Worm (Caenorhabditis elegans) whole organism, mixed stage, embryonic: ENCODE measurements around the gene pha-4.
A peak's percentile ranks its signal among the peaks of the same experiment; 100 is the strongest.

ENCODE experiments used
- M03D4.4 ChIP-seq: sonication (generic microtip); optimal IDR thresholded peaks from 2 replicates; lab custom pipeline; 2017; ENCODE audit warnings: mild to moderate bottlenecking, missing genetic modification characterization, missing compliant biosample characterization
- bed-3 ChIP-seq: fragments of 200-800 bp; sonication (Bioruptor generic); optimal IDR thresholded peaks from 3 replicates; lab custom pipeline; 2018; ENCODE audit warnings: mild to moderate bottlenecking, missing genetic modification characterization, moderate library complexity, missing compliant biosample characterization
- blmp-1 ChIP-seq: fragments of 150-350 bp; optimal IDR thresholded peaks from 2 replicates; lab custom pipeline; 2014; ENCODE audit warnings: missing biosample characterization, missing genetic modification characterization
- ceh-39 ChIP-seq: fragments of 150-350 bp; optimal IDR thresholded peaks from 2 replicates; lab custom pipeline; 2014; ENCODE audit warnings: missing biosample characterization, missing genetic modification characterization
- ceh-43 ChIP-seq: fragments of 200-800 bp; sonication (Bioruptor generic); optimal IDR thresholded peaks from 2 replicates; lab custom pipeline; 2018; ENCODE audit warnings: mild to moderate bottlenecking, missing genetic modification characterization, moderate library complexity, missing compliant biosample characterization
- ceh-83 ChIP-seq: fragments of 200-800 bp; sonication (Bioruptor generic); optimal IDR thresholded peaks from 2 replicates; lab custom pipeline; 2018; ENCODE audit warnings: mild to moderate bottlenecking, missing genetic modification characterization, missing compliant biosample characterization
- ces-1 ChIP-seq: fragments of 150-350 bp; optimal IDR thresholded peaks from 2 replicates; lab custom pipeline; 2014; ENCODE audit warnings: missing biosample characterization, missing genetic modification reagents, missing genetic modification characterization
- cnd-1 ChIP-seq: fragments of 200-800 bp; sonication (Bioruptor generic); optimal IDR thresholded peaks from 2 replicates; lab custom pipeline; 2018; ENCODE audit warnings: mild to moderate bottlenecking, missing genetic modification characterization, missing compliant biosample characterization
- drap-1 ChIP-seq: fragments of 200-800 bp; sonication (Bioruptor generic); optimal IDR thresholded peaks from 3 replicates; lab custom pipeline; 2018; ENCODE audit warnings: mild to moderate bottlenecking, missing genetic modification characterization, missing compliant biosample characterization
- elt-1 ChIP-seq: sonication (generic microtip); optimal IDR thresholded peaks from 2 replicates; lab custom pipeline; 2017; ENCODE audit warnings: missing genetic modification characterization, mild to moderate bottlenecking, missing compliant biosample characterization, antibody characterized with exemption, moderate library complexity, borderline replicate concordance; ENCODE audit not compliant: insufficient read depth
- elt-3 ChIP-seq: fragments of 150-350 bp; optimal IDR thresholded peaks from 2 replicates; lab custom pipeline; 2014; ENCODE audit warnings: missing biosample characterization, missing genetic modification characterization
- flh-1 ChIP-seq: fragments of 200-800 bp; sonication (Bioruptor generic); optimal IDR thresholded peaks from 2 replicates; lab custom pipeline; 2018; ENCODE audit warnings: mild to moderate bottlenecking, missing genetic modification characterization, moderate library complexity, missing compliant biosample characterization
- ham-2 ChIP-seq: fragments of 200-800 bp; sonication (Bioruptor generic); optimal IDR thresholded peaks from 2 replicates; lab custom pipeline; 2018; ENCODE audit warnings: mild to moderate bottlenecking, missing genetic modification characterization, missing compliant biosample characterization
- hlh-1 ChIP-seq: fragments of 150-350 bp; optimal IDR thresholded peaks from 2 replicates; lab custom pipeline; 2014; ENCODE audit warnings: missing biosample characterization, missing genetic modification reagents, missing genetic modification characterization
- lin-13 ChIP-seq: fragments of 150-350 bp; optimal IDR thresholded peaks from 2 replicates; lab custom pipeline; 2014; ENCODE audit warnings: missing biosample characterization, missing genetic modification characterization
- lin-32 ChIP-seq: fragments of 200-800 bp; sonication (Bioruptor generic); optimal IDR thresholded peaks from 2 replicates; lab custom pipeline; 2018; ENCODE audit warnings: mild to moderate bottlenecking, missing genetic modification characterization, missing compliant biosample characterization
- lsy-2 ChIP-seq: fragments of 150-350 bp; optimal IDR thresholded peaks from 2 replicates; lab custom pipeline; 2014; ENCODE audit warnings: missing biosample characterization, missing genetic modification characterization
- mab-5 ChIP-seq: fragments of 150-350 bp; optimal IDR thresholded peaks from 2 replicates; lab custom pipeline; 2014; ENCODE audit warnings: missing biosample characterization, missing genetic modification characterization
- mep-1 ChIP-seq: fragments of 150-350 bp; optimal IDR thresholded peaks from 2 replicates; lab custom pipeline; 2017; ENCODE audit warnings: missing biosample characterization, missing genetic modification reagents, missing genetic modification characterization, inconsistent platforms
- mls-2 ChIP-seq: sonication (generic microtip); optimal IDR thresholded peaks from 2 replicates; lab custom pipeline; 2016; ENCODE audit warnings: mild to moderate bottlenecking, missing genetic modification characterization, moderate library complexity, missing compliant biosample characterization
- nhr-12 ChIP-seq: fragments of 150-350 bp; optimal IDR thresholded peaks from 2 replicates; lab custom pipeline; 2014; ENCODE audit warnings: missing biosample characterization, missing genetic modification characterization
- nhr-2 ChIP-seq: fragments of 150-350 bp; optimal IDR thresholded peaks from 2 replicates; lab custom pipeline; 2014; ENCODE audit warnings: missing biosample characterization, missing genetic modification characterization
- nhr-237 ChIP-seq: fragments of 150-350 bp; optimal IDR thresholded peaks from 2 replicates; lab custom pipeline; 2014; ENCODE audit warnings: missing biosample characterization, missing genetic modification characterization
- nhr-28 ChIP-seq: fragments of 150-350 bp; optimal IDR thresholded peaks from 2 replicates; lab custom pipeline; 2014; ENCODE audit warnings: missing biosample characterization, missing genetic modification characterization
- pha-4 ChIP-seq: fragments of 150-350 bp; optimal IDR thresholded peaks from 2 replicates; lab custom pipeline; 2018; ENCODE audit warnings: missing biosample characterization, missing genetic modification reagents, missing genetic modification characterization
- sem-2 ChIP-seq: fragments of 200-800 bp; sonication (Bioruptor generic); optimal IDR thresholded peaks from 2 replicates; lab custom pipeline; 2018; ENCODE audit warnings: mild to moderate bottlenecking, missing genetic modification characterization, missing compliant biosample characterization
- snpc-4 ChIP-seq: fragments of 150-350 bp; optimal IDR thresholded peaks from 2 replicates; lab custom pipeline; 2014; ENCODE audit warnings: missing biosample characterization, missing genetic modification characterization
- sptf-1 ChIP-seq: sonication (generic microtip); optimal IDR thresholded peaks from 2 replicates; lab custom pipeline; 2017; ENCODE audit warnings: mild to moderate bottlenecking, missing genetic modification characterization, moderate library complexity, missing compliant biosample characterization
- tbx-8 ChIP-seq: fragments of 200-800 bp; sonication (Bioruptor generic); optimal IDR thresholded peaks from 2 replicates; lab custom pipeline; 2018; ENCODE audit warnings: mild to moderate bottlenecking, missing genetic modification characterization, moderate library complexity, missing compliant biosample characterization
- unc-120 ChIP-seq: sonication (generic microtip); optimal IDR thresholded peaks from 2 replicates; lab custom pipeline; 2017; ENCODE audit warnings: missing genetic modification characterization, missing compliant biosample characterization; ENCODE audit not compliant: poor library complexity, severe bottlenecking
- unc-39 ChIP-seq: fragments of 150-350 bp; optimal IDR thresholded peaks from 2 replicates; lab custom pipeline; 2014; ENCODE audit warnings: missing biosample characterization, missing genetic modification characterization
- unc-62 ChIP-seq: fragments of 150-350 bp; optimal IDR thresholded peaks from 2 replicates; lab custom pipeline; 2014; ENCODE audit warnings: missing biosample characterization, missing genetic modification reagents, missing genetic modification characterization
- zip-8 ChIP-seq: fragments of 150-350 bp; optimal IDR thresholded peaks from 2 replicates; lab custom pipeline; 2014; ENCODE audit warnings: missing biosample characterization, missing genetic modification characterization
- ztf-11 ChIP-seq: fragments of 150-350 bp; optimal IDR thresholded peaks from 2 replicates; lab custom pipeline; 2014; ENCODE audit warnings: missing biosample characterization, missing genetic modification characterization

pha-4 gene

ce11 chrV:20761758-20762157 lies 8.9 kb downstream of the pha-4 start:
- TF ChIP-seq blmp-1 (no peak), snpc-4 (tag; lab: Kevin White, UChicago) (no peak), unc-120 (peak; percentile 28), ces-1 (no peak), ceh-39 (tag; lab: Kevin White, UChicago) (no peak), zip-8 (no peak), mls-2 (no peak), ham-2 (no peak), mab-5 (no peak), bed-3 (GFP tag; lab: Kevin White, UChicago) (no peak), nhr-237 (tag; lab: Kevin White, UChicago) (peak; percentile 34)
- TF ChIP-seq, all 35 proteins: peak for 2

- no peak for TF ChIP-seq elt-1
- TF ChIP-seq sptf-1 (tag; lab: Kevin White, UChicago): no peak
- TF ChIP-seq bed-3 (GFP tag; lab: Kevin White, UChicago): no peak
- no peak for TF ChIP-seq mab-5
- no peak for TF ChIP-seq ceh-39 (tag; lab: Kevin White, UChicago)
- TF ChIP-seq zip-8: no peak
- TF ChIP-seq cnd-1: no peak
- TF ChIP-seq unc-120: no peak
- TF ChIP-seq ceh-43 (GFP tag; lab: Kevin White, UChicago): no peak
- no peak for TF ChIP-seq drap-1 (GFP tag; lab: Kevin White, UChicago)
- no peak for TF ChIP-seq M03D4.4 (tag; lab: Kevin White, UChicago)
- no peak for TF ChIP-seq hlh-1 (tag; lab: Kevin White, UChicago)
- no peak for TF ChIP-seq tbx-8
- TF ChIP-seq lin-32: no peak
- no peak for TF ChIP-seq unc-62 (GFP tag; lab: Kevin White, UChicago)
- TF ChIP-seq lsy-2 (tag; lab: Kevin White, UChicago): no peak
Observed at ce11 chrV:20763192-20763591, 10.3 kb downstream of the pha-4 start.

- TF ChIP-seq pha-4 (tag; lab: Kevin White, UChicago) (no peak), nhr-12 (tag; lab: Kevin White, UChicago) (no peak), nhr-2 (tag; lab: Kevin White, UChicago) (no peak), elt-3 (tag; lab: Kevin White, UChicago) (no peak), sptf-1 (tag; lab: Kevin White, UChicago) (no peak), mab-5 (no peak), unc-62 (GFP tag; lab: Kevin White, UChicago) (no peak), sem-2 (no peak), flh-1 (GFP tag; lab: Kevin White, UChicago) (no peak), ham-2 (no peak), unc-39 (tag; lab: Kevin White, UChicago) (no peak), drap-1 (GFP tag; lab: Kevin White, UChicago) (no peak), ztf-11 (tag; lab: Kevin White, UChicago) (no peak), mls-2 (no peak), blmp-1 (no peak), lin-13 (tag; lab: Kevin White, UChicago) (no peak)
Observed at ce11 chrV:20770061-20770460, 17.2 kb downstream of the pha-4 start, which contains the start of gene elp-1. Gene elp-1 (minus strand): TSS chrV:20770161.

ce11 chrV:20770846-20771245 lies 18.0 kb downstream of the pha-4 start:
- TF ChIP-seq lsy-2 (tag; lab: Kevin White, UChicago) (no peak), nhr-12 (tag; lab: Kevin White, UChicago) (no peak), unc-120 (no peak), cnd-1 (no peak), nhr-28 (tag; lab: Kevin White, UChicago) (no peak), sptf-1 (tag; lab: Kevin White, UChicago) (no peak), elt-1 (no peak), mab-5 (no peak), mep-1 (tag; lab: Kevin White, UChicago) (no peak), zip-8 (no peak), unc-62 (GFP tag; lab: Kevin White, UChicago) (no peak), mls-2 (no peak), ceh-43 (GFP tag; lab: Kevin White, UChicago) (no peak), lin-13 (tag; lab: Kevin White, UChicago) (no peak), nhr-2 (tag; lab: Kevin White, UChicago) (no peak)

- TF ChIP-seq pha-4 (tag; lab: Kevin White, UChicago) (no peak), ceh-83 (GFP tag; lab: Kevin White, UChicago) (no peak), unc-62 (GFP tag; lab: Kevin White, UChicago) (peak; percentile 97), hlh-1 (tag; lab: Kevin White, UChicago) (peak; percentile 31), unc-120 (peak; percentile 15)
Observed at ce11 chrV:20771702-20772101, 18.9 kb downstream of the pha-4 start.
